Fruit fly (Drosophila melanogaster) whole organism, embryonic: ENCODE results near the gene Spn75F.

ENCODE experiments used
- Atf6 ChIP-seq: fragments of 200-800 bp; sonication (Bioruptor generic); IDR thresholded peaks from 2 replicates; pipeline ENCODE4 v1.3.6; 2022; ENCODE audit warnings: missing biosample characterization, missing genetic modification characterization
- Bgb ChIP-seq: fragments of 200-800 bp; sonication (Bioruptor generic); IDR thresholded peaks from 2 replicates; pipeline ENCODE4 v1.3.6; 2022; ENCODE audit warnings: missing biosample characterization, missing genetic modification characterization; ENCODE audit not compliant: partially characterized antibody
- CG10321 ChIP-seq: fragments of 200-800 bp; sonication (Bioruptor generic); IDR thresholded peaks from 2 replicates; pipeline ENCODE4 v1.3.6; 2022; ENCODE audit warnings: missing biosample characterization, missing genetic modification characterization
- CG10979 ChIP-seq: fragments of 200-800 bp; sonication (Bioruptor generic); optimal IDR thresholded peaks from 2 replicates; lab custom pipeline; 2018; ENCODE audit warnings: missing biosample characterization, mild to moderate bottlenecking, missing genetic modification characterization, moderate library complexity
- CG12299 ChIP-seq: fragments of 200-800 bp; sonication (Bioruptor generic); optimal IDR thresholded peaks from 2 replicates; lab custom pipeline; 2018; ENCODE audit warnings: missing biosample characterization, mild to moderate bottlenecking, missing genetic modification characterization
- CG12769 ChIP-seq: fragments of 200-800 bp; sonication (Bioruptor generic); optimal IDR thresholded peaks from 2 replicates; lab custom pipeline; 2019; ENCODE audit warnings: missing biosample characterization, mild to moderate bottlenecking, missing genetic modification characterization, moderate library complexity
- CG13287 ChIP-seq: fragments of 200-800 bp; sonication (Bioruptor generic); IDR thresholded peaks from 2 replicates; pipeline ENCODE4 v1.3.6; 2022; ENCODE audit warnings: missing biosample characterization, missing genetic modification characterization; ENCODE audit not compliant: partially characterized antibody
- CG13775 ChIP-seq: fragments of 200-800 bp; sonication (Bioruptor generic); optimal IDR thresholded peaks from 3 replicates; lab custom pipeline; 2017; ENCODE audit warnings: missing biosample characterization, mild to moderate bottlenecking, missing genetic modification characterization
- CG14014 ChIP-seq: fragments of 200-800 bp; sonication (Bioruptor generic); IDR thresholded peaks from 2 replicates; pipeline ENCODE4 v1.3.6; 2022; ENCODE audit warnings: missing biosample characterization, missing genetic modification characterization
- CG14667 ChIP-seq: fragments of 200-800 bp; sonication (Bioruptor generic); IDR thresholded peaks from 2 replicates; pipeline ENCODE4 v1.3.6; 2022; ENCODE audit warnings: missing biosample characterization, missing genetic modification characterization
- CG14710 ChIP-seq: fragments of 200-800 bp; sonication (Bioruptor generic); optimal IDR thresholded peaks from 3 replicates; lab custom pipeline; 2019; ENCODE audit warnings: missing biosample characterization, mild to moderate bottlenecking, missing genetic modification characterization, moderate library complexity
- CG14965 ChIP-seq: fragments of 200-800 bp; sonication (Bioruptor generic); optimal IDR thresholded peaks from 2 replicates; lab custom pipeline; 2016; ENCODE audit warnings: missing biosample characterization, missing genetic modification characterization, borderline replicate concordance
- CG15696 ChIP-seq: fragments of 200-800 bp; sonication (Bioruptor generic); optimal IDR thresholded peaks from 2 replicates; lab custom pipeline; 2019; ENCODE audit warnings: missing biosample characterization, mild to moderate bottlenecking, missing genetic modification characterization, moderate library complexity
- CG17612 ChIP-seq: fragments of 200-800 bp; sonication (Bioruptor generic); IDR thresholded peaks from 2 replicates; pipeline ENCODE4 v1.3.6; 2022; ENCODE audit warnings: missing biosample characterization, missing genetic modification characterization
- CG17912 ChIP-seq: fragments of 200-800 bp; sonication (Bioruptor generic); optimal IDR thresholded peaks from 2 replicates; lab custom pipeline; 2018; ENCODE audit warnings: missing biosample characterization, mild to moderate bottlenecking, missing genetic modification characterization
- CG31441 ChIP-seq: fragments of 200-800 bp; sonication (Bioruptor generic); IDR thresholded peaks from 2 replicates; pipeline ENCODE4 v1.3.6; 2022; ENCODE audit warnings: missing biosample characterization, missing genetic modification characterization
- CG4707 ChIP-seq: fragments of 200-800 bp; sonication (Bioruptor generic); optimal IDR thresholded peaks from 2 replicates; lab custom pipeline; 2018; ENCODE audit warnings: missing biosample characterization, mild to moderate bottlenecking, missing genetic modification characterization, moderate library complexity
- CG6791 ChIP-seq: fragments of 200-800 bp; sonication (Bioruptor generic); IDR thresholded peaks from 3 replicates; pipeline ENCODE4 v1.3.6; 2022; ENCODE audit warnings: missing biosample characterization, missing genetic modification characterization; ENCODE audit not compliant: partially characterized antibody
- CG7357 ChIP-seq: fragments of 200-800 bp; sonication (Bioruptor generic); IDR thresholded peaks from 3 replicates; pipeline ENCODE4 v1.3.6; 2022; ENCODE audit warnings: missing biosample characterization, missing genetic modification characterization
- CG8290 ChIP-seq, 3 experiments: fragments of 200-800 bp; sonication (Bioruptor generic); optimal IDR thresholded peaks; 2 replicates each; lab custom pipeline; 2016 to 2019; ENCODE audit warnings: missing biosample characterization in 3 of 3, missing genetic modification characterization in 3 of 3, mild to moderate bottlenecking in 2 of 3, moderate library complexity in 1 of 3
- CG8359 ChIP-seq: fragments of 200-800 bp; sonication (Bioruptor generic); optimal IDR thresholded peaks from 2 replicates; lab custom pipeline; 2017; ENCODE audit warnings: missing biosample characterization, mild to moderate bottlenecking, missing genetic modification characterization, borderline replicate concordance
- Dref ChIP-seq: fragments of 200-800 bp; sonication (Bioruptor generic); IDR thresholded peaks from 2 replicates; pipeline ENCODE4 v1.3.6; 2022; ENCODE audit warnings: missing biosample characterization, missing genetic modification characterization
- GATAe ChIP-seq: fragments of 200-800 bp; sonication (Bioruptor generic); conservative IDR thresholded peaks from 2 replicates; pipeline ENCODE4 v1.3.6; 2022; ENCODE audit warnings: missing biosample characterization, missing genetic modification characterization
- HmgD ChIP-seq: fragments of 200-800 bp; sonication (Bioruptor generic); optimal IDR thresholded peaks from 3 replicates; lab custom pipeline; 2016; ENCODE audit warnings: missing biosample characterization, missing genetic modification characterization
- HmgZ ChIP-seq: fragments of 200-800 bp; sonication (Bioruptor generic); optimal IDR thresholded peaks from 2 replicates; lab custom pipeline; 2018; ENCODE audit warnings: missing biosample characterization, mild to moderate bottlenecking, missing genetic modification characterization
- Max ChIP-seq: fragments of 200-800 bp; sonication (Bioruptor generic); optimal IDR thresholded peaks from 2 replicates; lab custom pipeline; 2016; ENCODE audit warnings: missing biosample characterization, mild to moderate bottlenecking, missing genetic modification characterization
- Nf-YB ChIP-seq: fragments of 200-800 bp; sonication (Bioruptor generic); optimal IDR thresholded peaks from 3 replicates; lab custom pipeline; 2019; ENCODE audit warnings: missing biosample characterization, mild to moderate bottlenecking, missing genetic modification characterization, moderate library complexity
- Rx ChIP-seq: fragments of 200-800 bp; sonication (Bioruptor generic); IDR thresholded peaks from 2 replicates; pipeline ENCODE4 v1.3.6; 2022; ENCODE audit warnings: missing biosample characterization, missing genetic modification characterization
- Sin3A ChIP-seq: fragments of >200 bp; optimal IDR thresholded peaks from 2 replicates; lab custom pipeline; 2018
- Sox100B ChIP-seq: fragments of 200-800 bp; sonication (Bioruptor generic); optimal IDR thresholded peaks from 3 replicates; lab custom pipeline; 2018; ENCODE audit warnings: missing biosample characterization, mild to moderate bottlenecking, missing genetic modification characterization
- TFAM ChIP-seq: fragments of 200-800 bp; sonication (Bioruptor generic); optimal IDR thresholded peaks from 2 replicates; lab custom pipeline; 2017; ENCODE audit warnings: missing biosample characterization, missing genetic modification characterization, inconsistent platforms
- Vsx1 ChIP-seq: fragments of 200-800 bp; sonication (Bioruptor generic); optimal IDR thresholded peaks from 2 replicates; lab custom pipeline; 2017; ENCODE audit warnings: missing biosample characterization, mild to moderate bottlenecking, missing genetic modification characterization, missing genetic modification reagents
- az2 ChIP-seq: fragments of 200-800 bp; sonication (Bioruptor generic); optimal IDR thresholded peaks from 3 replicates; lab custom pipeline; 2016; ENCODE audit warnings: missing biosample characterization, missing genetic modification characterization
- cato ChIP-seq: fragments of 200-800 bp; sonication (Bioruptor generic); optimal IDR thresholded peaks from 2 replicates; lab custom pipeline; 2016; ENCODE audit warnings: missing biosample characterization, missing genetic modification characterization, borderline replicate concordance
- dm ChIP-seq: fragments of 200-800 bp; sonication (Bioruptor generic); optimal IDR thresholded peaks from 3 replicates; lab custom pipeline; 2016; ENCODE audit warnings: missing biosample characterization, missing genetic modification characterization
- gem ChIP-seq: fragments of 200-800 bp; sonication (Bioruptor generic); optimal IDR thresholded peaks from 2 replicates; lab custom pipeline; 2019; ENCODE audit warnings: missing biosample characterization, mild to moderate bottlenecking, missing genetic modification characterization, moderate library complexity
- lov ChIP-seq, 2 experiments: fragments of 200-800 bp in 1 of 2; fragments of >200 bp in 1 of 2; sonication (Bioruptor generic) in 1 of 2; IDR thresholded peaks in 1 of 2; optimal IDR thresholded peaks in 1 of 2; 2 replicates in 1 of 2; 3 replicates in 1 of 2; pipeline versions ENCODE4 v1.3.6 to Lab custom; 2017 to 2022; ENCODE audit warnings: missing biosample characterization in 1 of 2, missing genetic modification characterization in 1 of 2
- pb ChIP-seq: fragments of 200-800 bp; sonication (Bioruptor generic); optimal IDR thresholded peaks from 3 replicates; lab custom pipeline; 2016; ENCODE audit warnings: missing biosample characterization, missing genetic modification characterization
- sd ChIP-seq: fragments of 200-800 bp; sonication (Bioruptor generic); optimal IDR thresholded peaks from 3 replicates; lab custom pipeline; 2018; ENCODE audit warnings: missing biosample characterization, mild to moderate bottlenecking, missing genetic modification characterization, moderate library complexity
- seq ChIP-seq: fragments of 200-800 bp; sonication (Bioruptor generic); IDR thresholded peaks from 2 replicates; pipeline ENCODE4 v1.3.6; 2022; ENCODE audit warnings: missing biosample characterization, missing genetic modification characterization
- shn ChIP-seq: fragments of 200-800 bp; sonication (Bioruptor generic); optimal IDR thresholded peaks from 3 replicates; lab custom pipeline; 2016; ENCODE audit warnings: missing biosample characterization, missing genetic modification characterization
- sqz ChIP-seq: fragments of 200-800 bp; sonication (Bioruptor generic); optimal IDR thresholded peaks from 3 replicates; lab custom pipeline; 2018; ENCODE audit warnings: missing biosample characterization, mild to moderate bottlenecking, missing genetic modification characterization
- stc ChIP-seq: fragments of 200-800 bp; sonication (Bioruptor generic); IDR thresholded peaks from 2 replicates; pipeline ENCODE4 v1.3.6; 2022; ENCODE audit warnings: missing biosample characterization, missing genetic modification characterization
- trem ChIP-seq: fragments of 200-800 bp; optimal IDR thresholded peaks from 3 replicates; lab custom pipeline; 2019; ENCODE audit warnings: missing biosample characterization, mild to moderate bottlenecking, missing genetic modification characterization, moderate library complexity
- unc-4 ChIP-seq: fragments of 200-800 bp; sonication (Bioruptor generic); IDR thresholded peaks from 2 replicates; pipeline ENCODE4 v1.3.6; 2022; ENCODE audit warnings: missing biosample characterization, missing genetic modification characterization; ENCODE audit not compliant: partially characterized antibody
- unpg ChIP-seq: fragments of 200-800 bp; sonication (Bioruptor generic); optimal IDR thresholded peaks from 3 replicates; lab custom pipeline; 2018; ENCODE audit warnings: missing biosample characterization, mild to moderate bottlenecking, missing genetic modification characterization, moderate library complexity
- zf30C ChIP-seq: fragments of 200-800 bp; sonication (Bioruptor generic); optimal IDR thresholded peaks from 3 replicates; lab custom pipeline; 2018; ENCODE audit warnings: missing biosample characterization, mild to moderate bottlenecking, missing genetic modification characterization

The Spn75F gene

DNA sequence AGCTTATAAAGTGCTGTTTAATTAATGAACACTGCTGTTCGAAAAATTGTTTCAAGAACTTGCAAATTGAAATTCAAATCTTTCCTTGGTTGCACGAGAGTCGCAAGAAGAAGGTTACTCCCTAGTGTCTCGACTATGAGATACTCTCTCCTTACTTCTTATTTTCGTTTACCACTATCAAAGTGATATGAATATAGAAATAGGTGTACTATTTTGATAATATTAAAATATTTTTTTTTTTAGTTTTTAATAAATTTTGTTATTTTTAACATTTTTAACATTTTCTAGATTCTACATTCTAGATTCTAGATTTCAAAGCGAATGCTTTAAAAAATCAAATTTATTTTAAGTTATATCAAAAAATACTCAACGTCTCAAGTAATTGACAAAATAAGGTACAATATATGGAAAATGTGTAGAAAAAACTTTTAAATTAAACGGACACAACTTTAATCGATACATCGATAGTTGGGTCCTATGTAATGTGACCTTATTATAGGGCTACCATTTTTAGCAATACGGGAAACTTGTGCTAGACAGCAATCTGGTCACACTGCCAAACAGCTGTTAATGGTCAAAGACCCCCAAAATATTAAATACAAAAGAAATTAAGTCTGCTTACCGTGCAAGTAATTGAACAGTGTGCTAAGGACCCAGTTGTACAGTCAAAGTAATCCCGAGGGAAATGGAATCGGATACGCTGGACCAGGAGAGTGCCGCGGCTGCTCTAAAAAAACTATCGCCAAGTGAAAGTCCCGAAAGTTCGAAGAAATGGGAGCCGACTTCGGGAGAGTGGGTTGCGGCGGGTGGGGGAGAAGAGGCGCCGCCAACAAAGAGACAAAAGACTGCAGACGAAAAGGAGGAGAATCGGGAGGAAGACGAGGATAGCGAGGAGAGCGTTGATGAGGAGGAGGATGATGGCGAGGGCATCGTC is 37.1 kb downstream of the Spn75F start, which contains the start of gene MESR6 (continued):
- TF ChIP-seq HmgD (GFP tag; lab: Kevin White, UChicago): peak; percentile 9
- TF ChIP-seq CG12769: peak; percentile 8
- peak; percentile 31 for TF ChIP-seq Sox100B
- peak; percentile 60 for TF ChIP-seq HmgZ (tag; lab: Kevin White, UChicago)
- peak; percentile 84 for TF ChIP-seq CG6791 (GFP tag; lab: Robert Waterston, UW)
- no peak for TF ChIP-seq CG12299 (tag; lab: Kevin White, UChicago)
- TF ChIP-seq cato: no peak
- no peak for TF ChIP-seq Nf-YB (GFP tag; lab: Kevin White, UChicago)
- peak; percentile 85 for TF ChIP-seq Bgb
- no peak for TF ChIP-seq sd
- TF ChIP-seq dm (GFP tag; lab: Kevin White, UChicago): no peak
- TF ChIP-seq Max (GFP tag; lab: Kevin White, UChicago): no peak
- TF ChIP-seq zf30C: no peak
- TF ChIP-seq shn (GFP tag; lab: Kevin White, UChicago): no peak
- peak; percentile 69 for TF ChIP-seq CG14710
- TF ChIP-seq CG14014 (GFP tag; lab: Robert Waterston, UW): no peak
- TF ChIP-seq CG17612 (GFP tag; lab: Robert Waterston, UW): no peak
- peak; percentile 15 for TF ChIP-seq Sin3A (lab: Kevin White, UChicago)
- no peak for TF ChIP-seq Rx
- no peak; the same call in 1 of the 2 replicates for TF ChIP-seq seq (GFP tag; lab: Robert Waterston, UW)
- no peak for TF ChIP-seq CG10979 (tag; lab: Kevin White, UChicago)
- peak; percentile 28; the same call in 1 of the 2 replicates for TF ChIP-seq CG31441 (GFP tag; lab: Robert Waterston, UW)
- TF ChIP-seq Atf6 (GFP tag; lab: Robert Waterston, UW): peak; percentile 45; the same call in 1 of the 2 replicates
- TF ChIP-seq CG15696: no peak
- peak; percentile 75 for TF ChIP-seq trem (tag; lab: Kevin White, UChicago)
- TF ChIP-seq gem: peak; percentile 61
- no peak for TF ChIP-seq TFAM (GFP tag; lab: Kevin White, UChicago)
- peak; percentile 21 for TF ChIP-seq CG17912 (GFP tag; lab: Kevin White, UChicago)
- no peak for TF ChIP-seq CG14667 (GFP tag; lab: Robert Waterston, UW)
- no peak for TF ChIP-seq lov (optimal IDR thresholded peaks at IDR 0.05; lab: Kevin White, UChicago)
- TF ChIP-seq lov (GFP tag; IDR thresholded peaks at IDR 0.05; lab: Robert Waterston, UW): no peak
- no peak for TF ChIP-seq az2 (GFP tag; lab: Kevin White, UChicago)
- 0 out of 2 replicates have a peak, but pooled peaks have one; percentile 23 for TF ChIP-seq stc (GFP tag; lab: Robert Waterston, UW)
- TF ChIP-seq CG8359 (GFP tag; lab: Kevin White, UChicago): no peak
- no peak for TF ChIP-seq GATAe (GFP tag; lab: Robert Waterston, UW)
- TF ChIP-seq CG8290 (GFP tag; optimal IDR thresholded peaks at IDR 0.05; lab: Kevin White, UChicago): no peak
- TF ChIP-seq CG8290 (tag; optimal IDR thresholded peaks at IDR 0.05; lab: Kevin White, UChicago): peak in 1 of 2 experiments; percentile 68
- peak; percentile 91 for TF ChIP-seq CG13287
- no peak for TF ChIP-seq Vsx1
- peak; percentile 91 for TF ChIP-seq Dref
- TF ChIP-seq CG13775 (GFP tag; lab: Kevin White, UChicago): no peak
- TF ChIP-seq sqz (GFP tag; lab: Kevin White, UChicago): no peak
- no peak for TF ChIP-seq CG7357
- no peak for TF ChIP-seq pb (GFP tag; lab: Kevin White, UChicago)
- peak; percentile 85 for TF ChIP-seq unc-4 (GFP tag; lab: Robert Waterston, UW)
- TF ChIP-seq CG14965 (GFP tag; lab: Kevin White, UChicago): no peak
- no peak for TF ChIP-seq CG10321 (GFP tag; lab: Robert Waterston, UW)
- TF ChIP-seq unpg (GFP tag; lab: Kevin White, UChicago): peak; percentile 34
- no peak for TF ChIP-seq CG4707
